Fruit fly (Drosophila melanogaster): ENCODE data around the gene CG34163.
"Not testable (repeated sequence)": the region's sequence is repeated elsewhere in the genome, so short reads cannot be mapped to it uniquely, and the experiment has no call there.

The CG34163 gene

dm6 chr2L:11989729-11990128, 1.7 kb downstream of the CG34163 start, which contains the start of the genes zuc and dgt2:
Gene zuc (minus strand): TSS chr2L:11989882.
Gene dgt2 (plus strand): TSS chr2L:11989936.
- TF ChIP-seq Sox15 (GFP tag; optimal IDR thresholded peaks at IDR 0.05) (no peak), Ets96B (tag; optimal IDR thresholded peaks at IDR 0.05) (no peak), Hr39 (GFP tag; optimal IDR thresholded peaks at IDR 0.05) (no peak), acj6 (GFP tag; optimal IDR thresholded peaks at IDR 0.05) (no peak)

- TF ChIP-seq Eip78C (GFP tag) (no peak), CG8119 (GFP tag; IDR thresholded peaks at IDR 0.05) (no peak), CG6808 (GFP tag; optimal IDR thresholded peaks at IDR 0.05) (no peak), CG34406 (GFP tag; optimal IDR thresholded peaks at IDR 0.05) (no peak), dsx (GFP tag; optimal IDR thresholded peaks at IDR 0.05; ENCODE audit: poor library complexity, severe bottlenecking) (peak; percentile 5), CG9139 (GFP tag; optimal IDR thresholded peaks at IDR 0.05) (no peak), CG4318 (GFP tag; optimal IDR thresholded peaks at IDR 0.05) (no peak), fkh (GFP tag; optimal IDR thresholded peaks at IDR 0.05) (peak; percentile 78), CG16779 (tag; optimal IDR thresholded peaks at IDR 0.05) (no peak), dac (GFP tag; optimal IDR thresholded peaks at IDR 0.05) (no peak), CG6854 (GFP tag; optimal IDR thresholded peaks at IDR 0.05) (no peak), CG31627 (GFP tag; optimal IDR thresholded peaks at IDR 0.05) (no peak), CG1621 (tag; optimal IDR thresholded peaks at IDR 0.05) (peak; percentile 18), Sox14 (GFP tag; optimal IDR thresholded peaks at IDR 0.05) (peak; percentile 66), CG10631 (GFP tag; optimal IDR thresholded peaks at IDR 0.05) (no peak), pdm3 (GFP tag; optimal IDR thresholded peaks at IDR 0.05) (no peak), fd85E (GFP tag; optimal IDR thresholded peaks at IDR 0.05) (no peak), achi (GFP tag; optimal IDR thresholded peaks at IDR 0.05) (no peak), esn (GFP tag; optimal IDR thresholded peaks at IDR 0.05) (peak; percentile 3)
Measured at dm6 chr2L:11990458-11991065, 2.5 kb downstream of the CG34163 start, which contains the start of gene escl. Gene escl (plus strand): TSS chr2L:11990927.

dm6 chr2L:11992602-11993001, 4.5 kb downstream of the CG34163 start, which contains the start of gene Ada1-2:
Gene Ada1-2 (plus strand): TSS chr2L:11992902.
- TF ChIP-seq CG34406, ss, Sox102F (GFP tag; optimal IDR thresholded peaks at IDR 0.05): not testable (repeated sequence)

- not testable (repeated sequence) for TF ChIP-seq CG34406 (GFP tag; optimal IDR thresholded peaks at IDR 0.05); CG11762 (GFP tag; optimal IDR thresholded peaks at IDR 0.05; ENCODE audit: insufficient read depth); CG11294 (GFP tag; IDR thresholded peaks at IDR 0.05)
Measured at dm6 chr2L:11995332-11995790, 7.3 kb downstream of the CG34163 start, which contains the start of the genes CG18789 and Qtzl. Gene CG18789 (minus strand): TSS chr2L:11995432. Gene Qtzl (plus strand): TSS chr2L:11995740.

dm6 chr2L:11996509-11996908, 8.4 kb downstream of the CG34163 start, which contains the start of gene Ada1-1:
Gene Ada1-1 (plus strand): TSS chr2L:11996809.
- TF ChIP-seq Eip78C (GFP tag); fd85E (GFP tag; optimal IDR thresholded peaks at IDR 0.05); CG32006 (GFP tag; optimal IDR thresholded peaks at IDR 0.05): not testable (repeated sequence)

dm6 chr2L:11999240-11999704, 11.2 kb downstream of the CG34163 start, which contains the start of the genes CG18787 and Nfs1:
Gene CG18787 (minus strand): TSS chr2L:11999340.
Gene Nfs1 (plus strand): TSS chr2L:11999654.
- TF ChIP-seq CG7368, acj6, CG4318 (GFP tag; optimal IDR thresholded peaks at IDR 0.05): not testable (repeated sequence)

Measured in whole organism, prepupa.